Worm (Caenorhabditis elegans) whole organism, L2 larva: Measurements from ENCODE around the gene aqp-4.
A peak's percentile ranks its signal among the peaks of the same experiment; 100 is the strongest.

Experiments used
- C34F6.9 ChIP-seq: fragments of 150-350 bp; optimal IDR thresholded peaks from 2 replicates; lab custom pipeline; 2014; ENCODE audit warnings: missing biosample characterization, missing genetic modification characterization
- F13H6.1 ChIP-seq: sonication (generic microtip); optimal IDR thresholded peaks from 2 replicates; lab custom pipeline; 2016; ENCODE audit warnings: missing genetic modification characterization, missing compliant biosample characterization
- R02D3.7 ChIP-seq: fragments of 150-350 bp; optimal IDR thresholded peaks from 2 replicates; lab custom pipeline; 2014; ENCODE audit warnings: missing biosample characterization, missing genetic modification characterization
- Y55F3AM.14 ChIP-seq: fragments of 200-800 bp; sonication (Bioruptor generic); optimal IDR thresholded peaks from 2 replicates; lab custom pipeline; 2018; ENCODE audit warnings: mild to moderate bottlenecking, missing genetic modification characterization, missing compliant biosample characterization
- ZK546.5 ChIP-seq: sonication (generic microtip); optimal IDR thresholded peaks from 2 replicates; lab custom pipeline; 2017; ENCODE audit warnings: missing biosample characterization, missing genetic modification characterization
- alr-1 ChIP-seq: fragments of 150-350 bp; optimal IDR thresholded peaks from 2 replicates; lab custom pipeline; 2014; ENCODE audit warnings: missing biosample characterization, missing genetic modification characterization
- aly-2 ChIP-seq: fragments of 150-350 bp; optimal IDR thresholded peaks from 2 replicates; lab custom pipeline; 2014; ENCODE audit warnings: missing biosample characterization, missing genetic modification characterization
- blmp-1 ChIP-seq: sonication (generic microtip); optimal IDR thresholded peaks from 2 replicates; lab custom pipeline; 2017; ENCODE audit warnings: missing genetic modification characterization, mild to moderate bottlenecking, missing compliant biosample characterization, antibody characterized with exemption, moderate library complexity; ENCODE audit not compliant: insufficient read depth
- ceh-16 ChIP-seq: fragments of 150-350 bp; optimal IDR thresholded peaks from 2 replicates; lab custom pipeline; 2014; ENCODE audit warnings: missing biosample characterization, missing genetic modification characterization
- ceh-82 ChIP-seq: fragments of 150-350 bp; optimal IDR thresholded peaks from 2 replicates; lab custom pipeline; 2014; ENCODE audit warnings: missing biosample characterization, missing genetic modification characterization
- crh-2 ChIP-seq: sonication (generic microtip); optimal IDR thresholded peaks from 2 replicates; lab custom pipeline; 2017; ENCODE audit warnings: missing biosample characterization, missing genetic modification characterization
- dmd-4 ChIP-seq: sonication (generic microtip); optimal IDR thresholded peaks from 2 replicates; lab custom pipeline; 2017; ENCODE audit warnings: missing biosample characterization, missing genetic modification characterization
- egl-27 ChIP-seq: sonication (generic microtip); optimal IDR thresholded peaks from 3 replicates; lab custom pipeline; 2017; ENCODE audit warnings: missing biosample characterization, missing genetic modification reagents, missing genetic modification characterization
- elt-1 ChIP-seq: fragments of 150-350 bp; optimal IDR thresholded peaks from 2 replicates; lab custom pipeline; 2014; ENCODE audit warnings: missing biosample characterization, missing genetic modification characterization
- elt-3 ChIP-seq: sonication (generic microtip); optimal IDR thresholded peaks from 2 replicates; lab custom pipeline; 2017; ENCODE audit warnings: missing biosample characterization, missing genetic modification characterization
- fos-1 ChIP-seq: fragments of 150-350 bp; optimal IDR thresholded peaks from 2 replicates; lab custom pipeline; 2014; ENCODE audit warnings: missing biosample characterization, missing genetic modification characterization
- gmeb-1 ChIP-seq: fragments of 150-350 bp; optimal IDR thresholded peaks from 2 replicates; lab custom pipeline; 2014; ENCODE audit warnings: missing biosample characterization, missing genetic modification characterization
- lin-11 ChIP-seq: fragments of 150-350 bp; sonication (generic microtip); optimal IDR thresholded peaks from 2 replicates; lab custom pipeline; 2014; ENCODE audit warnings: missing biosample characterization, missing genetic modification characterization, inconsistent platforms, mixed read lengths
- lin-13 ChIP-seq: fragments of 150-350 bp; optimal IDR thresholded peaks from 2 replicates; lab custom pipeline; 2014; ENCODE audit warnings: missing biosample characterization, missing genetic modification reagents, missing genetic modification characterization
- lin-39 ChIP-seq: fragments of 150-350 bp; optimal IDR thresholded peaks from 2 replicates; lab custom pipeline; 2014; ENCODE audit warnings: missing biosample characterization, missing genetic modification reagents, missing genetic modification characterization
- lsy-2 ChIP-seq, 2 experiments: fragments of 150-350 bp in 1 of 2; sonication (generic microtip) in 1 of 2; optimal IDR thresholded peaks; 2 replicates each; lab custom pipeline; 2014 to 2017; ENCODE audit warnings: missing biosample characterization in 2 of 2, missing genetic modification characterization in 2 of 2
- mab-5 ChIP-seq: fragments of 150-350 bp; optimal IDR thresholded peaks from 2 replicates; lab custom pipeline; 2014; ENCODE audit warnings: missing biosample characterization, missing genetic modification characterization
- mdl-1 ChIP-seq, 2 experiments: fragments of 150-350 bp in 1 of 2; sonication (generic microtip) in 1 of 2; optimal IDR thresholded peaks; 2 replicates each; lab custom pipeline; 2017; ENCODE audit warnings: missing biosample characterization in 2 of 2, missing genetic modification characterization in 2 of 2
- nhr-10 ChIP-seq: sonication (generic microtip); optimal IDR thresholded peaks from 2 replicates; lab custom pipeline; 2017; ENCODE audit warnings: missing biosample characterization, missing genetic modification characterization
- nhr-11 ChIP-seq: fragments of 150-350 bp; optimal IDR thresholded peaks from 2 replicates; lab custom pipeline; 2014; ENCODE audit warnings: missing biosample characterization, missing genetic modification characterization
- nhr-12 ChIP-seq: fragments of 150-350 bp; optimal IDR thresholded peaks from 2 replicates; lab custom pipeline; 2014; ENCODE audit warnings: missing biosample characterization, missing genetic modification characterization
- nhr-129 ChIP-seq: fragments of 150-350 bp; optimal IDR thresholded peaks from 2 replicates; lab custom pipeline; 2014; ENCODE audit warnings: missing biosample characterization, missing genetic modification characterization
- nhr-21 ChIP-seq: fragments of 150-350 bp; optimal IDR thresholded peaks from 2 replicates; lab custom pipeline; 2014; ENCODE audit warnings: missing biosample characterization, missing genetic modification characterization
- nhr-23 ChIP-seq: fragments of 150-350 bp; optimal IDR thresholded peaks from 2 replicates; lab custom pipeline; 2014; ENCODE audit warnings: missing biosample characterization, missing genetic modification reagents, missing genetic modification characterization
- nhr-237 ChIP-seq: fragments of 150-350 bp; optimal IDR thresholded peaks from 2 replicates; lab custom pipeline; 2014; ENCODE audit warnings: missing biosample characterization, missing genetic modification characterization
- nhr-25 ChIP-seq: fragments of 150-350 bp; sonication (generic microtip); optimal IDR thresholded peaks from 3 replicates; lab custom pipeline; 2014; ENCODE audit warnings: missing biosample characterization, missing genetic modification characterization
- nhr-6 ChIP-seq: fragments of 150-350 bp; optimal IDR thresholded peaks from 2 replicates; lab custom pipeline; 2014; ENCODE audit warnings: missing biosample characterization, missing genetic modification characterization
- nhr-77 ChIP-seq: fragments of 150-350 bp; optimal IDR thresholded peaks from 2 replicates; lab custom pipeline; 2014; ENCODE audit warnings: missing biosample characterization, missing genetic modification characterization
- peb-1 ChIP-seq: fragments of 150-350 bp; optimal IDR thresholded peaks from 2 replicates; lab custom pipeline; 2014; ENCODE audit warnings: missing biosample characterization, missing genetic modification characterization
- sem-4 ChIP-seq: fragments of 150-350 bp; optimal IDR thresholded peaks from 2 replicates; lab custom pipeline; 2014; ENCODE audit warnings: missing biosample characterization, missing genetic modification reagents, missing genetic modification characterization
- skn-1 ChIP-seq: sonication (generic microtip); optimal IDR thresholded peaks from 2 replicates; lab custom pipeline; 2017; ENCODE audit warnings: missing biosample characterization, missing genetic modification characterization
- sma-3 ChIP-seq: sonication (generic microtip); optimal IDR thresholded peaks from 2 replicates; lab custom pipeline; 2016; ENCODE audit warnings: missing genetic modification reagents, missing genetic modification characterization, missing compliant biosample characterization
- sma-9 ChIP-seq, 2 experiments: fragments of 150-350 bp in 1 of 2; sonication (generic microtip) in 1 of 2; optimal IDR thresholded peaks; 2 replicates each; lab custom pipeline; 2014 to 2016; ENCODE audit warnings: missing genetic modification characterization in 2 of 2, mild to moderate bottlenecking in 1 of 2, missing biosample characterization in 1 of 2, missing compliant biosample characterization in 1 of 2, missing genetic modification reagents in 1 of 2, moderate library complexity in 1 of 2
- snpc-4 ChIP-seq: fragments of 150-350 bp; optimal IDR thresholded peaks from 2 replicates; lab custom pipeline; 2014; ENCODE audit warnings: missing biosample characterization, missing genetic modification characterization
- unc-39 ChIP-seq: fragments of 150-350 bp; optimal IDR thresholded peaks from 2 replicates; lab custom pipeline; 2014; ENCODE audit warnings: missing biosample characterization, missing genetic modification characterization
- unc-55 ChIP-seq: fragments of 150-350 bp; sonication (generic microtip); optimal IDR thresholded peaks from 3 replicates; lab custom pipeline; 2014; ENCODE audit warnings: missing biosample characterization, missing genetic modification reagents, missing genetic modification characterization
- unc-62 ChIP-seq: fragments of 150-350 bp; optimal IDR thresholded peaks from 2 replicates; lab custom pipeline; 2014; ENCODE audit warnings: missing biosample characterization, missing genetic modification reagents, missing genetic modification characterization
- zag-1 ChIP-seq: fragments of 150-350 bp; optimal IDR thresholded peaks from 2 replicates; lab custom pipeline; 2014; ENCODE audit warnings: missing biosample characterization, missing genetic modification characterization
- ztf-1 ChIP-seq: fragments of 200-800 bp; sonication (Bioruptor generic); conservative IDR thresholded peaks from 2 replicates; pipeline ENCODE4 v1.3.6; 2022; ENCODE audit warnings: missing genetic modification characterization, missing compliant biosample characterization
- ztf-11 ChIP-seq: sonication (generic microtip); optimal IDR thresholded peaks from 2 replicates; lab custom pipeline; 2017; ENCODE audit warnings: missing biosample characterization, missing genetic modification characterization
- ztf-4 ChIP-seq: fragments of 150-350 bp; optimal IDR thresholded peaks from 2 replicates; lab custom pipeline; 2014; ENCODE audit warnings: missing biosample characterization, missing genetic modification characterization

aqp-4 gene

DNA sequence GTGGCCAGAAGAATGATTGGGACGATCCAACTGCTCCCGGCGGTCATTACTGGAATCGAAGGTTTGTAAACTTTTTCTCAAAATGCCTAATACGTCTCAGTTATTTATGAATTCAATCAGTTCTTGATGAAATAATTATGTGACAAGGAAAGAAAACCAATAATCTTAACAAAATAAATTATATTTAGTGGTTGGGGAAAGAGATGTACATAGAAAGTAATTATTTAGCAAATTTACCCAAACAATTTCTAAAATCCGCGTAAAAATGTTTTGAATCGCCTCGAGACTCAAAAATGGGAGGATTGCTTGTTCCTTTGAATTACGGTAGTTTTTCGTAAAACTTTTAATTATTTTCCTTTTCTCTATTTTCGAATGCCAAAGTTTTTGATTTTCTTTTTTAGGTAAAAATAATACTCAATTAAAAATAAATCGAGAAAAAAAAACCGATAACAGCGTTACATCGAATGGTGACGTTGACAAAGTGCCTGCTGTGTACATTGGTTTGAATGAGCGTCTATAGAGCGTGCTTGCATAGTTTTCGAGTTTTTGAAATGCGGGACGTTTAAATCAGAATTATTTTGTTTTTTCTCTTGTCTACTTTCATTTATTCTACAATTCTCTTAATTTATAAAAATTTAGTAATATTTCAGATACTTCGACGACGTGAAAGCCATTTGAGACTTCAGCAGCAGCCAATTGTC lies 7.7 kb upstream of the aqp-4 start, which contains the start of the genes aagr-3 and drap-1 (continued):
- TF ChIP-seq crh-2, result peak; percentile 90
- no peak for TF ChIP-seq unc-39 (tag; lab: Kevin White, UChicago)
- TF ChIP-seq ZK546.5 (tag; lab: Kevin White, UChicago), result no peak
- TF ChIP-seq skn-1 (tag; lab: Kevin White, UChicago), result peak; percentile 25
- peak; percentile 55 for TF ChIP-seq lin-13 (GFP tag; lab: Kevin White, UChicago)
- TF ChIP-seq snpc-4 (tag; lab: Kevin White, UChicago), result peak; percentile 42
- no peak for TF ChIP-seq nhr-6
- no peak for TF ChIP-seq ztf-1 (GFP tag; lab: Robert Waterston, UW)
- peak; percentile 12 for TF ChIP-seq ztf-4
- no peak for TF ChIP-seq elt-3 (tag; lab: Kevin White, UChicago)
- TF ChIP-seq nhr-237 (tag; lab: Kevin White, UChicago), result no peak
- TF ChIP-seq egl-27, result no peak
- peak; percentile 86 for TF ChIP-seq unc-55 (GFP tag; lab: Kevin White, UChicago)
- no peak for TF ChIP-seq ztf-11 (tag; lab: Kevin White, UChicago)
- TF ChIP-seq C34F6.9 (tag; lab: Kevin White, UChicago), result peak; percentile 82
- no peak for TF ChIP-seq zag-1 (tag; lab: Kevin White, UChicago)
- no peak for TF ChIP-seq nhr-10 (tag; lab: Kevin White, UChicago)
- TF ChIP-seq mdl-1 (tag; optimal IDR thresholded peaks at IDR 0.05; lab: Kevin White, UChicago), result no peak

DNA sequence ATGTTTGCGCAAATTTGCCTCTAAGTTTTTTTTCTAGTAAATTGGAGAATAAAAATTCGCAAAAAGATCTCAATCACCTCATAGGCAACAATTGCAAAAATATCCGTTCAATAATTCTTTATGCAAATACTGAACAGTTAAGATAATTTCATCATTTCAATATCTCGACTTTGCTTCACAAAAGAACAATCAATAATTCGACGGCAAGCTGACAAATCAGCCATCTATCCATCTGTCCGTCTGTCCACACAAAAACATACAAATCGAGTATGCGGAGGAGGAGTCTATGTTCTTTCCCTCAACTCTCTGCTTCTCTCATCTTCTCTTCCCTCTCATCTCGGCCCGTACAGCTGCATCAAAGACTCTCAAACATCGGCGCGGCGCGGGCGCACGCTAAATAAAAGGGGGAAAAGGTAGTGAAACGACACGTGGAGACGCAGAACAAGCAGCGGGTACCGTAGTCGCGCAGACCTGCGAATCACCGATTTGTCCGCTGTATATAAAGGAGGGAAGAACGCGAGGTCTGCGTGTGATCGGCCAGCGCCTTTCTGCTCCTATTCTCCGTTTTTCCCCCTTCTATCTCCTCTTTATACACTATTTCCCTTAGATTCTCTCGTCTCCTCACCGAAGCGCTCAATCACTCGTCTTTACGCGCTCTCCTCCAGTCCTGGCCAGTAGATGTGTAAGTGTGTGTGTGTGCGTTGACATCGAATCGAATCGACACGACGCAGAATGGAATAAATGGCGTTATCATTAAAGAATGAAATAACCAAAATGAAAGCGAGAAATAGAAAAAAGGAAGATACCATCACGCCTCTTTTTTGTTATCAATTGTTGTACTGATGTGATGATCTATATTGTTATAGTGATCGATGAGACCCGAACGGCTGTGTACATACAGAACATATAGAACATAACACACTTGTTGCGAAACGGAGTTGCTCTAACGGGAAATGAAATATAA lies 6.3 kb upstream of the aqp-4 start:
- peak; percentile 93 for TF ChIP-seq nhr-25
- TF ChIP-seq nhr-12 (tag; lab: Kevin White, UChicago), result no peak
- TF ChIP-seq dmd-4, result no peak
- peak; percentile 80 for TF ChIP-seq lin-39 (tag; lab: Kevin White, UChicago)
- peak; percentile 76 for TF ChIP-seq mab-5 (tag; lab: Kevin White, UChicago)
- peak; percentile 77 for TF ChIP-seq nhr-6
- peak; percentile 61 for TF ChIP-seq sem-4 (tag; lab: Kevin White, UChicago)
- TF ChIP-seq ztf-11 (tag; lab: Kevin White, UChicago), result peak; percentile 39
- no peak for TF ChIP-seq nhr-77 (tag; lab: Kevin White, UChicago)
- peak; percentile 90 to 98 for TF ChIP-seq mdl-1 (tag; optimal IDR thresholded peaks at IDR 0.05; lab: Kevin White, UChicago)
- TF ChIP-seq elt-1 (tag; lab: Kevin White, UChicago), result no peak
- TF ChIP-seq nhr-21, result peak; percentile 96
- peak; percentile 98 for TF ChIP-seq nhr-129 (tag; lab: Kevin White, UChicago)
- peak; percentile 79 for TF ChIP-seq snpc-4 (tag; lab: Kevin White, UChicago)
- TF ChIP-seq skn-1 (tag; lab: Kevin White, UChicago), result peak; percentile 55
- TF ChIP-seq elt-3 (tag; lab: Kevin White, UChicago), result no peak
- peak; percentile 98 for TF ChIP-seq crh-2
- peak; percentile 69 for TF ChIP-seq unc-39 (tag; lab: Kevin White, UChicago)
- peak; percentile 61 for TF ChIP-seq ZK546.5 (tag; lab: Kevin White, UChicago)
- TF ChIP-seq sma-9 (GFP tag; optimal IDR thresholded peaks at IDR 0.05; lab: Kevin White, UChicago), result peak; percentile 90
- TF ChIP-seq sma-9 (tag; optimal IDR thresholded peaks at IDR 0.05; lab: Kevin White, UChicago), result no peak
- no peak for TF ChIP-seq peb-1 (tag; lab: Kevin White, UChicago)
- no peak for TF ChIP-seq nhr-237 (tag; lab: Kevin White, UChicago)
- TF ChIP-seq ztf-4, result peak; percentile 94
- TF ChIP-seq ceh-82, result no peak
- peak; percentile 76 for TF ChIP-seq blmp-1 (tag; lab: Kevin White, UChicago)
- TF ChIP-seq unc-62 (GFP tag; lab: Kevin White, UChicago), result no peak
- TF ChIP-seq gmeb-1 (tag; lab: Kevin White, UChicago), result peak; percentile 68
- peak; percentile 85 for TF ChIP-seq egl-27
- TF ChIP-seq nhr-10 (tag; lab: Kevin White, UChicago), result peak; percentile 23
- TF ChIP-seq lsy-2 (tag; optimal IDR thresholded peaks at IDR 0.05; lab: Kevin White, UChicago), result peak; percentile 90 to 98
- TF ChIP-seq fos-1 (tag; lab: Kevin White, UChicago), result peak; percentile 97
- no peak for TF ChIP-seq nhr-23 (tag; lab: Kevin White, UChicago)
- TF ChIP-seq alr-1 (tag; lab: Kevin White, UChicago), result no peak
- no peak for TF ChIP-seq R02D3.7 (tag; lab: Kevin White, UChicago)
- TF ChIP-seq lin-13 (GFP tag; lab: Kevin White, UChicago), result peak; percentile 88
- TF ChIP-seq Y55F3AM.14 (GFP tag; lab: Kevin White, UChicago), result peak; percentile 90
- peak; percentile 98 for TF ChIP-seq F13H6.1 (tag; lab: Kevin White, UChicago)
- peak; percentile 77 for TF ChIP-seq nhr-11
- no peak for TF ChIP-seq aly-2 (tag; lab: Kevin White, UChicago)
- TF ChIP-seq sma-3 (GFP tag; lab: Kevin White, UChicago), result peak; percentile 93
- peak; percentile 91 for TF ChIP-seq ceh-16
- TF ChIP-seq lin-11 (tag; lab: Kevin White, UChicago), result peak; percentile 98
